In the genomic region with DNA sequence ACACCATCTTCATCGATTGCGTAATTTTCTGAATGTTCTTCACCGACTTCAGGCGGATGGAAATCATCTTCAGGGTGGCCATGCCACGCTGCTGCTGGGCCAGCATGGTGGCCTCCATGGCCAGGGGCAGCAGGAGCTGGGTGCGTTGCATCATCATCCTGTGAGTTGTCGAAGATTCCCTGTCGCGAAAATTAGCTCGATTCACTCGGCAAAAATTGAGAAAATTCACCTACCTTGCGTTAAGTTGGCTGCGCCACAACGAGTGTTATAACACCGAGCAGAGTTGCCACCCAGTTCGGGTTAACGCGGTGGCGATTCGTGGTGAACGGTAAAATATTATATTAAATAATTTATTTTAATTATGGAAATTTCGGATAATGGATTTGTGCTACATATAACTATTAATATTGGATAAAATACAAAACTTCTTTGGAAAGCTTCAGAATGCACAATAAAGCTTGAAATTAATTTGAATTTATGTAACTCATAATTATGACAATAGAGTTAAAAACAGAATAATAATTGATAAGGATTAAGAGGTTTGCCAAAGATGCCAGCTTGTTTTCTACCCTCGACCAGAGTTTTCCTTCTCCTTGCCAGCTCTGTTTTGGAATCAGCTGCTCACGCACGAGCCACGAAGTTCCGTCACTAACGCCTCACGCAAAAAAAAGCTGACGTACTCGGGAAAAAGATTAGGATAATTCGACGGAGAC, we compare ENCODE assay signal across 1 fruit fly cellular context.
TF ChIP-seq lines count a peak whose summit lies in the region.

A gene (minus strand): TSS at position 573 of the 713 bp plus-strand sequence.
A gene (plus strand): TSS at position 629 of the 713 bp plus-strand sequence.

TF ChIP-seq in whole organism, embryonic, 481 proteins besides CTCF, POLR2A, EP300 and RAD21 (continued from another document):
- TF ChIP-seq ttk (GFP tag; IDR thresholded peaks at IDR 0.05; lab: Robert Waterston, UW) (no peak), CG7963 (GFP tag; IDR thresholded peaks at IDR 0.05; lab: Robert Waterston, UW; ENCODE audit: partially characterized antibody) (peak; percentile 49; the same call in 2 of the 3 replicates), h (optimal IDR thresholded peaks at IDR 0.05; lab: Kevin White, UChicago) (no peak), unc-4 (GFP tag; IDR thresholded peaks at IDR 0.05; lab: Robert Waterston, UW; ENCODE audit: partially characterized antibody) (peak; percentile 75; the same call in 1 of the 2 replicates), br (optimal IDR thresholded peaks at IDR 0.05; lab: Kevin White, UChicago) (no peak), sisA (GFP tag; IDR thresholded peaks at IDR 0.05; lab: Robert Waterston, UW) (0 out of 2 replicates have a peak, but pooled peaks have one; percentile 28), YL-1 (GFP tag; optimal IDR thresholded peaks at IDR 0.05; lab: Kevin White, UChicago) (peak; percentile 92), nmo (GFP tag; optimal IDR thresholded peaks at IDR 0.05; lab: Kevin White, UChicago) (peak; percentile 52), CG12155 (GFP tag; optimal IDR thresholded peaks at IDR 0.05; lab: Kevin White, UChicago) (peak; percentile 39), HHEX (GFP tag; optimal IDR thresholded peaks at IDR 0.05; lab: Kevin White, UChicago) (peak; percentile 33), knrl (GFP tag; IDR thresholded peaks at IDR 0.05; lab: Robert Waterston, UW; ENCODE audit: partially characterized antibody) (peak; percentile 78), Dll (GFP tag; IDR thresholded peaks at IDR 0.05; lab: Robert Waterston, UW; ENCODE audit: partially characterized antibody) (no peak; the same call in 1 of the 4 replicates), B-H2 (GFP tag; optimal IDR thresholded peaks at IDR 0.05; lab: Kevin White, UChicago) (peak; percentile 66), jigr1 (GFP tag; IDR thresholded peaks at IDR 0.05; lab: Robert Waterston, UW) (peak; percentile 81; the same call in 2 of the 3 replicates), Dref (GFP tag; IDR thresholded peaks at IDR 0.05; lab: Robert Waterston, UW) (no peak), CG18011 (GFP tag; optimal IDR thresholded peaks at IDR 0.05; lab: Kevin White, UChicago) (peak; percentile 84), CG3995 (GFP tag; optimal IDR thresholded peaks at IDR 0.05; lab: Kevin White, UChicago) (peak; percentile 0), stwl (tag; optimal IDR thresholded peaks at IDR 0.05; lab: Kevin White, UChicago) (peak; percentile 17), sna (GFP tag; IDR thresholded peaks at IDR 0.05; lab: Robert Waterston, UW; ENCODE audit: partially characterized antibody) (peak; percentile 67)
TF ChIP-seq in whole organism, embryonic: peak in this region for 144.
